Fruit fly (Drosophila melanogaster) Kc167 (cell line): ENCODE results near the gene lic.

Source experiments
- Sin3A ChIP-seq: fragments of >200 bp; optimal IDR thresholded peaks from 2 replicates; lab custom pipeline; 2018; ENCODE audit warnings: missing external identifiers
- insv ChIP-seq: fragments of >200 bp; optimal IDR thresholded peaks from 3 replicates; lab custom pipeline; 2018; ENCODE audit warnings: missing external identifiers
- psq ChIP-seq: fragments of >200 bp; optimal IDR thresholded peaks from 2 replicates; lab custom pipeline; 2017; ENCODE audit warnings: missing external identifiers
- ttk ChIP-seq: sonication (Bioruptor generic); optimal IDR thresholded peaks from 2 replicates; lab custom pipeline; 2017; ENCODE audit warnings: missing external identifiers

dm6 chrX:13089920-13090655, 857 bp upstream of the lic start, which contains the start of gene hep:
- TF ChIP-seq Sin3A (no peak), psq (lab: Kevin White, UChicago) (no peak), ttk (lab: Kevin White, UChicago) (no peak), insv (no peak)
